Worm (Caenorhabditis elegans): ENCODE results near the gene mttu-1.

The mttu-1 gene

DNA sequence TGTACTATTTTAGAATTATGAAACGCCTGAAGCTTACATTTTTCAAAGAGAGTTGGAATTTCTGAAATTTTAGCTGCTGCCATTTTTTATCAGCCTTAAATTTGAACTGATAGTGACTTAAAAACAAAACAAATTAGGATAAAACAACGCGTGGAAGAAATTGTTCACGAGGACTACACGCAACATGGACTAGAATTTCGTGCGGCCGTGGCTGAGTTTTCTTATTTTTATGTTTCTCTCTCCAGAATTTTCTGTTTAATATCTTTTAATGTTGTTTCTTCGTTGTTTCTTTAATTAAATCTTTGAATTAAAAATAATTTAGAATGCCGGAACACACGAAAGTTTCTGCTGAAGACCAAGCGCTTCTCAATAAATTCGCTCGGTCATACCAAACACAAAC lies 18.2 kb upstream of the mttu-1 start, which contains the start of the genes B0035.3, B0035.22 and pfd-4 (continued):
- TF ChIP-seq lin-35 (GFP tag; optimal IDR thresholded peaks at IDR 0.05) (peak in 1 of 3 experiments; percentile 15), ceh-79 (tag; optimal IDR thresholded peaks at IDR 0.05) (no peak), ceh-91 (GFP tag; IDR thresholded peaks at IDR 0.05) (no peak), snpc-1.3 (tag; optimal IDR thresholded peaks at IDR 0.05; ENCODE audit: insufficient read depth) (no peak), ekl-4 (GFP tag; IDR thresholded peaks at IDR 0.05) (no peak), snpc-3.4 (tag; optimal IDR thresholded peaks at IDR 0.05) (peak; percentile 10), xnd-1 (tag; optimal IDR thresholded peaks at IDR 0.05) (no peak)

ce11 chrIV:11313880-11314279 lies 17.2 kb upstream of the mttu-1 start, which contains the start of gene dnj-2:
TSS of gene dnj-2 (minus strand) at chrIV:11313980.
- no peak for TF ChIP-seq snpc-3.4 (tag; optimal IDR thresholded peaks at IDR 0.05)
- TF ChIP-seq pha-4 (tag; optimal IDR thresholded peaks at IDR 0.05), result no peak

DNA sequence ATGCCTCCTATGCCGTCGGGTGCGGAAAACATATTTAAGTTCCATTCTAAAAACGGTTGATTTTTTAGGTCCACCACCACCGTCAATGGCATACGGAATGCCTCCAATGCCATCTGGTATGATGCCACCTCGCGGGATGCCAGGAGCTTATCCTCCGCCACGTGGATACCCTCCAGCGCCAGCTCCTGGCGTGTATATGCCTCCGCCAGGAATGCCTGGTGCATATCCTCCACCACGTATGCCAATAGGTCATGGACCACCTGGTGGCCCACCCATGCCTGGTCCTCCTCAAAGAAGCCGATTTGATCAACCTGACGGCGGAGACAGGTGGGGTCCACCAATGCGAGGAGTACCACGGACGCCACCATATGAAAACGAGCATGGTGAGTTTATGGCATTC lies 14.8 kb upstream of the mttu-1 start:
- TF ChIP-seq F39B2.1 (GFP tag; IDR thresholded peaks at IDR 0.05), result no peak
- no peak for TF ChIP-seq B0019.2 (GFP tag; conservative IDR thresholded peaks at IDR 0.05)
- peak; percentile 71 for TF ChIP-seq zfh-2 (GFP tag; conservative IDR thresholded peaks at IDR 0.05)
- TF ChIP-seq ets-4 (GFP tag; optimal IDR thresholded peaks at IDR 0.05), result no peak
- no peak for TF ChIP-seq F55B11.4 (tag; optimal IDR thresholded peaks at IDR 0.05; ENCODE audit: borderline replicate concordance, insufficient read depth)
- 0 out of 2 replicates have a peak, but pooled peaks have one; percentile 53 for TF ChIP-seq ztf-28 (GFP tag; IDR thresholded peaks at IDR 0.05)
- peak; percentile 18; the same call in 1 of the 2 replicates for TF ChIP-seq lin-26 (GFP tag; IDR thresholded peaks at IDR 0.05)
- TF ChIP-seq pha-4 (tag; optimal IDR thresholded peaks at IDR 0.05), result no peak
- no peak for TF ChIP-seq egrh-3 (GFP tag; IDR thresholded peaks at IDR 0.05)
- TF ChIP-seq repo-1 (tag; optimal IDR thresholded peaks at IDR 0.05), result no peak
- TF ChIP-seq mcd-1 (GFP tag; IDR thresholded peaks at IDR 0.05), result no peak
- TF ChIP-seq nfya-2 (GFP tag; IDR thresholded peaks at IDR 0.05), result no peak
- TF ChIP-seq F57C9.4 (tag; optimal IDR thresholded peaks at IDR 0.05), result no peak
- TF ChIP-seq ztf-22 (GFP tag; optimal IDR thresholded peaks at IDR 0.05), result no peak
- TF ChIP-seq bed-2 (GFP tag; IDR thresholded peaks at IDR 0.05), result no peak
- no peak for TF ChIP-seq attf-3 (GFP tag; conservative IDR thresholded peaks at IDR 0.05)
- no peak for TF ChIP-seq madf-10 (tag; optimal IDR thresholded peaks at IDR 0.05)
- no peak for TF ChIP-seq F37B4.10 (GFP tag; IDR thresholded peaks at IDR 0.05)
- no peak for TF ChIP-seq Y95B8A.8 (GFP tag; IDR thresholded peaks at IDR 0.05)
- TF ChIP-seq ztf-25 (GFP tag; IDR thresholded peaks at IDR 0.05), result no peak
- no peak for TF ChIP-seq chd-7 (tag; optimal IDR thresholded peaks at IDR 0.05)

DNA sequence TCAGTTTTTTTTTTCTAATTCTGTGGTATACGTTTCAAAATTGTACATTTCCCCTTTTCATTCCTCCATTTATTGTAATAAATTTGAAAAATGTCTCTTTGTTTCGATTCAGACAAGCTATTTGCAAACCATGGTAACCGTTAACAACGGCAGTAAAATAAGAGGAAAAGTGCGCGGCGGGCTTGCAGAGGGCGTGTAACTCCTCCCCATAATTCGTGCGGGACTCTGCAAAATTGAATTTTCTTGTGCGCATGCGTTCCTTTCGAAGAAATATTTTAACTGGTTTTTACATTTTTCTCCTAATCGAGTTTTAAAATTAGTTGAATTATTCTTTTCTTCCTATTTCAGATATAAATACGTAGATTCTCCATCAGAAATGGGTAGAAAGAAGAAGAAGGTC lies 13.9 kb upstream of the mttu-1 start, which contains the start of gene znf-207:
znf-207 (plus strand) TSS at position 349 of the 400 bp plus-strand sequence.
- peak; percentile 43 for TF ChIP-seq ceh-100 (GFP tag; IDR thresholded peaks at IDR 0.05)
- TF ChIP-seq mcd-1 (GFP tag; IDR thresholded peaks at IDR 0.05), result 0 out of 2 replicates have a peak, but pooled peaks have one; percentile 21
- peak; percentile 6 for TF ChIP-seq nhr-80 (tag; optimal IDR thresholded peaks at IDR 0.05)
- peak; percentile 49 for TF ChIP-seq attf-5 (GFP tag; optimal IDR thresholded peaks at IDR 0.05)
- TF ChIP-seq aptf-3 (GFP tag; IDR thresholded peaks at IDR 0.05), result no peak
- TF ChIP-seq xnd-1 (tag; optimal IDR thresholded peaks at IDR 0.05), result no peak
- TF ChIP-seq F23B12.7 (tag; optimal IDR thresholded peaks at IDR 0.05; ENCODE audit: insufficient read depth), result peak; percentile 49
- TF ChIP-seq lin-35 (GFP tag; optimal IDR thresholded peaks at IDR 0.05), result peak in 1 of 3 experiments; percentile 25
- no peak for TF ChIP-seq cebp-1 (GFP tag; IDR thresholded peaks at IDR 0.05)
- TF ChIP-seq cebp-1 (tag; optimal IDR thresholded peaks at IDR 0.05), result peak; percentile 44
- TF ChIP-seq madf-10 (tag; optimal IDR thresholded peaks at IDR 0.05), result no peak
